Worm (Caenorhabditis elegans) whole organism, young adult: ENCODE results near the gene nhr-80.

Experiments used
- aptf-3 ChIP-seq: fragments of 200-800 bp; sonication (Bioruptor generic); IDR thresholded peaks from 2 replicates; pipeline ENCODE4 v1.3.6; 2022; ENCODE audit warnings: missing genetic modification characterization, missing compliant biosample characterization
- him-1 ChIP-seq: sonication (generic microtip); optimal IDR thresholded peaks from 2 replicates; lab custom pipeline; 2016; ENCODE audit warnings: missing genotype, missing genetic modification reagents, missing genetic modification characterization, missing compliant biosample characterization
- hrde-1 ChIP-seq: sonication (generic microtip); optimal IDR thresholded peaks from 2 replicates; lab custom pipeline; 2016; ENCODE audit warnings: missing genetic modification characterization, mild to moderate bottlenecking, missing compliant biosample characterization, moderate library complexity, missing genotype, missing genetic modification reagents, borderline replicate concordance
- hsf-1 ChIP-seq: fragments of 200-800 bp; sonication (Bioruptor generic); IDR thresholded peaks from 2 replicates; pipeline ENCODE4 v1.3.6; 2022; ENCODE audit warnings: missing genetic modification reagents, missing genetic modification characterization, missing compliant biosample characterization
- sdz-38 ChIP-seq: sonication (generic microtip); optimal IDR thresholded peaks from 2 replicates; lab custom pipeline; 2016; ENCODE audit warnings: missing genotype, missing genetic modification characterization, missing compliant biosample characterization
- sea-2 ChIP-seq: fragments of 200-800 bp; sonication (Bioruptor generic); IDR thresholded peaks from 2 replicates; pipeline ENCODE4 v1.3.6; 2022; ENCODE audit warnings: missing genetic modification characterization, missing compliant biosample characterization

DNA sequence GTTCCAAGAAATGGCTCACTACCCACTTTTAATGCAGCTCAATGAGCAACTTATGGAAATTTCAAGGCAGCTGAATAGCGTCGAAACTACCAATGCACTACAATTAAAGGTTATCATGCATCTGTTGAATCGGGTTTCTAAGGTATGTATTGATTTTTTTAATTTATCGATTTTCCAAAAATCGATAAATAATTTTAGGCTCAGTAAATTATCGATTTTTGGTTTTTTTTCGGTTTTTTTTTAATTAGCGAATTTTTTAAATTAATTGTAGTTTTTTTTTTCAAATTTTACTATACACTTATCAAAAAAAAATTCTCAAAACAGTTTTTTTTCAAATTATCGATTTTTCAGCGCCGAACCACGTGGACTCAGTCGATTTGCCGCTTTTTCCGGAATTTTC is 2.1 kb upstream of the nhr-80 start:
- TF ChIP-seq hrde-1 (tag; lab: Kevin White, UChicago), result no peak
- TF ChIP-seq sea-2, result no peak
- TF ChIP-seq sdz-38 (tag; lab: Kevin White, UChicago), result no peak
- no peak for TF ChIP-seq hsf-1 (GFP tag; lab: Robert Waterston, UW)
- TF ChIP-seq aptf-3 (GFP tag; lab: Robert Waterston, UW), result no peak
- TF ChIP-seq him-1 (tag; lab: Kevin White, UChicago), result no peak
